Fruit fly (Drosophila melanogaster) whole organism, embryonic: ENCODE measurements around the gene MED28.

ENCODE experiments used
- Adf1 ChIP-seq: fragments of 200-800 bp; sonication (Bioruptor generic); IDR thresholded peaks from 2 replicates; pipeline ENCODE4 v1.3.6; 2022; ENCODE audit warnings: missing biosample characterization, missing genetic modification characterization
- CG10431 ChIP-seq: fragments of 200-800 bp; sonication (Bioruptor generic); optimal IDR thresholded peaks from 3 replicates; lab custom pipeline; 2018; ENCODE audit warnings: missing biosample characterization, mild to moderate bottlenecking, missing genetic modification characterization
- CG13123 ChIP-seq: fragments of 200-800 bp; sonication (Bioruptor generic); optimal IDR thresholded peaks from 2 replicates; lab custom pipeline; 2016; ENCODE audit warnings: missing biosample characterization, missing genetic modification characterization
- CG14710 ChIP-seq: fragments of 200-800 bp; sonication (Bioruptor generic); optimal IDR thresholded peaks from 3 replicates; lab custom pipeline; 2019; ENCODE audit warnings: missing biosample characterization, mild to moderate bottlenecking, missing genetic modification characterization, moderate library complexity
- CG16815 ChIP-seq: fragments of 200-800 bp; sonication (Bioruptor generic); optimal IDR thresholded peaks from 3 replicates; lab custom pipeline; 2017; ENCODE audit warnings: missing biosample characterization, mild to moderate bottlenecking, missing genetic modification characterization
- CG17568 ChIP-seq: fragments of 200-800 bp; sonication (Bioruptor generic); optimal IDR thresholded peaks from 2 replicates; lab custom pipeline; 2018; ENCODE audit warnings: missing biosample characterization, mild to moderate bottlenecking, missing genetic modification characterization, moderate library complexity
- CG18011 ChIP-seq: fragments of 200-800 bp; sonication (Bioruptor generic); optimal IDR thresholded peaks from 2 replicates; lab custom pipeline; 2017; ENCODE audit warnings: missing biosample characterization, missing genetic modification characterization, mild to moderate bottlenecking, moderate library complexity, missing genotype
- CG2120 ChIP-seq: fragments of 200-800 bp; sonication (Bioruptor generic); optimal IDR thresholded peaks from 3 replicates; lab custom pipeline; 2016; ENCODE audit warnings: missing biosample characterization, missing genetic modification characterization
- CG2889 ChIP-seq: fragments of 200-800 bp; sonication (Bioruptor generic); IDR thresholded peaks from 3 replicates; pipeline ENCODE4 v1.3.6; 2022; ENCODE audit warnings: missing biosample characterization, missing genetic modification characterization
- CG31365 ChIP-seq: fragments of 200-800 bp; sonication (Bioruptor generic); optimal IDR thresholded peaks from 2 replicates; lab custom pipeline; 2018; ENCODE audit warnings: missing biosample characterization, mild to moderate bottlenecking, missing genetic modification characterization
- CG33557 ChIP-seq: fragments of 200-800 bp; sonication (Bioruptor generic); optimal IDR thresholded peaks from 2 replicates; lab custom pipeline; 2019; ENCODE audit warnings: missing biosample characterization, mild to moderate bottlenecking, missing genetic modification characterization, moderate library complexity
- CG3838 ChIP-seq: fragments of 200-800 bp; sonication (Bioruptor generic); optimal IDR thresholded peaks from 3 replicates; lab custom pipeline; 2016; ENCODE audit warnings: missing biosample characterization, missing genetic modification characterization
- CG4360 ChIP-seq: fragments of 200-800 bp; sonication (Bioruptor generic); IDR thresholded peaks from 2 replicates; pipeline ENCODE4 v1.3.6; 2022; ENCODE audit warnings: missing biosample characterization, missing genetic modification characterization
- CG4730 ChIP-seq: fragments of 200-800 bp; sonication (Bioruptor generic); IDR thresholded peaks from 2 replicates; pipeline ENCODE4 v1.3.6; 2022; ENCODE audit warnings: missing biosample characterization, missing genetic modification characterization
- CG6175 ChIP-seq: fragments of 200-800 bp; sonication (Bioruptor generic); IDR thresholded peaks from 3 replicates; pipeline ENCODE4 v1.3.6; 2022; ENCODE audit warnings: missing biosample characterization, missing genetic modification characterization
- CG7556 ChIP-seq: fragments of 200-800 bp; sonication (Bioruptor generic); optimal IDR thresholded peaks from 2 replicates; lab custom pipeline; 2017; ENCODE audit warnings: missing biosample characterization, mild to moderate bottlenecking, missing genetic modification characterization
- CG9215 ChIP-seq: fragments of 200-800 bp; sonication (Bioruptor generic); IDR thresholded peaks from 2 replicates; pipeline ENCODE4 v1.3.6; 2022; ENCODE audit warnings: missing biosample characterization, missing genetic modification characterization
- CG9437 ChIP-seq: fragments of 200-800 bp; sonication (Bioruptor generic); optimal IDR thresholded peaks from 2 replicates; lab custom pipeline; 2018; ENCODE audit warnings: missing biosample characterization, mild to moderate bottlenecking, missing genetic modification characterization
- E2f1 ChIP-seq: fragments of 200-800 bp; sonication (Bioruptor generic); IDR thresholded peaks from 2 replicates; pipeline ENCODE4 v1.3.6; 2022; ENCODE audit warnings: missing biosample characterization, missing genetic modification characterization
- Ets97D ChIP-seq: fragments of 200-800 bp; sonication (Bioruptor generic); optimal IDR thresholded peaks from 3 replicates; lab custom pipeline; 2016; ENCODE audit warnings: missing biosample characterization, missing genetic modification characterization
- Hand ChIP-seq: fragments of 200-800 bp; sonication (Bioruptor generic); optimal IDR thresholded peaks from 2 replicates; lab custom pipeline; 2017; ENCODE audit warnings: mild to moderate bottlenecking, missing biosample characterization, missing genetic modification reagents, missing genetic modification characterization
- Hr78 ChIP-seq, 2 experiments: fragments of 200-800 bp in 1 of 2; fragments of >200 bp in 1 of 2; sonication (Bioruptor generic) in 1 of 2; optimal IDR thresholded peaks; 2 replicates each; lab custom pipeline; 2017 to 2019; ENCODE audit warnings: missing biosample characterization in 2 of 2, missing genetic modification characterization in 2 of 2, mild to moderate bottlenecking in 1 of 2, moderate library complexity in 1 of 2
- Oli ChIP-seq: fragments of 200-800 bp; sonication (Bioruptor generic); optimal IDR thresholded peaks from 2 replicates; lab custom pipeline; 2018; ENCODE audit warnings: missing biosample characterization, mild to moderate bottlenecking, missing genetic modification characterization, moderate library complexity
- Optix ChIP-seq: fragments of 200-800 bp; sonication (Bioruptor generic); IDR thresholded peaks from 3 replicates; pipeline ENCODE4 v1.3.6; 2022; ENCODE audit warnings: missing biosample characterization, missing genetic modification characterization
- TFAM ChIP-seq: fragments of 200-800 bp; sonication (Bioruptor generic); optimal IDR thresholded peaks from 2 replicates; lab custom pipeline; 2017; ENCODE audit warnings: missing biosample characterization, missing genetic modification characterization, inconsistent platforms
- YL-1 ChIP-seq: fragments of 200-800 bp; sonication (Bioruptor generic); optimal IDR thresholded peaks from 3 replicates; lab custom pipeline; 2017; ENCODE audit warnings: missing biosample characterization, mild to moderate bottlenecking, missing genetic modification characterization
- ab ChIP-seq: fragments of 200-800 bp; sonication (Bioruptor generic); optimal IDR thresholded peaks from 2 replicates; lab custom pipeline; 2016; ENCODE audit warnings: missing biosample characterization, missing genetic modification characterization
- ap ChIP-seq: fragments of 200-800 bp; sonication (Bioruptor generic); IDR thresholded peaks from 2 replicates; pipeline ENCODE4 v1.3.6; 2022; ENCODE audit warnings: missing biosample characterization, missing genetic modification characterization
- br ChIP-seq: fragments of >200 bp; optimal IDR thresholded peaks from 2 replicates; lab custom pipeline; 2017
- bsh ChIP-seq, 2 experiments: fragments of 200-800 bp; sonication (Bioruptor generic); optimal IDR thresholded peaks; 2 replicates each; lab custom pipeline; 2017 to 2018; ENCODE audit warnings: mild to moderate bottlenecking in 2 of 2, missing biosample characterization in 2 of 2, missing genetic modification characterization in 2 of 2, moderate library complexity in 1 of 2
- caup ChIP-seq: fragments of 200-800 bp; sonication (Bioruptor generic); optimal IDR thresholded peaks from 3 replicates; lab custom pipeline; 2017; ENCODE audit warnings: missing biosample characterization, mild to moderate bottlenecking, missing genetic modification characterization, moderate library complexity; ENCODE audit not compliant: severe bottlenecking
- chn ChIP-seq: fragments of 200-800 bp; sonication (Bioruptor generic); optimal IDR thresholded peaks from 2 replicates; lab custom pipeline; 2016; ENCODE audit warnings: missing biosample characterization, missing genetic modification characterization
- corto ChIP-seq: fragments of 200-800 bp; sonication (Bioruptor generic); optimal IDR thresholded peaks from 2 replicates; lab custom pipeline; 2016; ENCODE audit warnings: missing biosample characterization, mild to moderate bottlenecking, missing genetic modification characterization, moderate library complexity
- crc ChIP-seq: fragments of 200-800 bp; sonication (Bioruptor generic); optimal IDR thresholded peaks from 2 replicates; lab custom pipeline; 2016; ENCODE audit warnings: missing biosample characterization, missing genetic modification characterization
- crp ChIP-seq, 2 experiments: fragments of 200-800 bp; sonication (Bioruptor generic); optimal IDR thresholded peaks; 2 replicates in 1 of 2; 3 replicates in 1 of 2; lab custom pipeline; 2017; ENCODE audit warnings: missing biosample characterization in 2 of 2, missing genetic modification characterization in 2 of 2, mild to moderate bottlenecking in 1 of 2, moderate library complexity in 1 of 2
- emc ChIP-seq: fragments of 200-800 bp; sonication (Bioruptor generic); optimal IDR thresholded peaks from 2 replicates; lab custom pipeline; 2016; ENCODE audit warnings: missing biosample characterization, missing genetic modification characterization
- fu2 ChIP-seq: fragments of 200-800 bp; sonication (Bioruptor generic); optimal IDR thresholded peaks from 2 replicates; lab custom pipeline; 2016; ENCODE audit warnings: missing biosample characterization, missing genetic modification characterization
- hbn ChIP-seq: fragments of 200-800 bp; sonication (Bioruptor generic); IDR thresholded peaks from 2 replicates; pipeline ENCODE4 v1.3.6; 2022; ENCODE audit warnings: missing biosample characterization, missing genetic modification characterization; ENCODE audit not compliant: partially characterized antibody
- luna ChIP-seq: fragments of 200-800 bp; sonication (Bioruptor generic); optimal IDR thresholded peaks from 2 replicates; lab custom pipeline; 2016; ENCODE audit warnings: missing biosample characterization, missing genetic modification characterization
- nerfin-1 ChIP-seq: fragments of 200-800 bp; sonication (Bioruptor generic); optimal IDR thresholded peaks from 3 replicates; lab custom pipeline; 2019; ENCODE audit warnings: missing biosample characterization, mild to moderate bottlenecking, missing genetic modification characterization, moderate library complexity
- nmo ChIP-seq: fragments of 200-800 bp; sonication (Bioruptor generic); optimal IDR thresholded peaks from 2 replicates; lab custom pipeline; 2018; ENCODE audit warnings: missing biosample characterization, mild to moderate bottlenecking, missing genetic modification characterization, moderate library complexity
- p53 ChIP-seq: fragments of 200-800 bp; sonication (Bioruptor generic); optimal IDR thresholded peaks from 2 replicates; lab custom pipeline; 2016; ENCODE audit warnings: missing biosample characterization, missing genetic modification characterization
- peb ChIP-seq: fragments of 200-800 bp; sonication (Bioruptor generic); IDR thresholded peaks from 2 replicates; pipeline ENCODE4 v1.3.6; 2022; ENCODE audit warnings: missing biosample characterization, missing genetic modification characterization
- pfk ChIP-seq: fragments of 200-800 bp; sonication (Bioruptor generic); optimal IDR thresholded peaks from 2 replicates; lab custom pipeline; 2018; ENCODE audit warnings: missing biosample characterization, mild to moderate bottlenecking, missing genetic modification characterization, moderate library complexity
- pho ChIP-seq: fragments of 200-800 bp; sonication (Bioruptor generic); optimal IDR thresholded peaks from 2 replicates; lab custom pipeline; 2016; ENCODE audit warnings: missing biosample characterization, missing genetic modification characterization
- pzg ChIP-seq: fragments of 200-800 bp; sonication (Bioruptor generic); optimal IDR thresholded peaks from 3 replicates; lab custom pipeline; 2018; ENCODE audit warnings: missing biosample characterization, mild to moderate bottlenecking, missing genetic modification characterization, moderate library complexity
- rib ChIP-seq: fragments of 200-800 bp; sonication (Bioruptor generic); IDR thresholded peaks from 2 replicates; pipeline ENCODE4 v1.3.6; 2022; ENCODE audit warnings: missing biosample characterization, missing genetic modification characterization
- salm ChIP-seq: fragments of 200-800 bp; sonication (Bioruptor generic); optimal IDR thresholded peaks from 2 replicates; lab custom pipeline; 2018; ENCODE audit warnings: missing biosample characterization, mild to moderate bottlenecking, missing genetic modification characterization
- twi ChIP-seq: fragments of 200-800 bp; optimal IDR thresholded peaks from 2 replicates; lab custom pipeline; 2019; ENCODE audit warnings: missing biosample characterization, mild to moderate bottlenecking, missing genetic modification characterization, moderate library complexity
- unc-4 ChIP-seq: fragments of 200-800 bp; sonication (Bioruptor generic); IDR thresholded peaks from 2 replicates; pipeline ENCODE4 v1.3.6; 2022; ENCODE audit warnings: missing biosample characterization, missing genetic modification characterization; ENCODE audit not compliant: partially characterized antibody

MED28 gene

dm6 chr3R:25453150-25453680 is 23.6 kb upstream of the MED28 start (continued):
- TF ChIP-seq Hand (GFP tag; lab: Kevin White, UChicago) (peak; percentile 43), ap (GFP tag; lab: Robert Waterston, UW) (no peak), twi (peak; percentile 25), CG6175 (no peak), hbn (no peak), CG2120 (GFP tag; lab: Kevin White, UChicago) (peak; percentile 33), caup (GFP tag; lab: Kevin White, UChicago) (peak; percentile 56), luna (GFP tag; lab: Kevin White, UChicago) (no peak), CG16815 (GFP tag; lab: Kevin White, UChicago) (no peak), Oli (peak; percentile 18), CG17568 (GFP tag; lab: Kevin White, UChicago) (peak; percentile 86), TFAM (GFP tag; lab: Kevin White, UChicago) (peak; percentile 33), unc-4 (no peak), CG2889 (GFP tag; lab: Robert Waterston, UW) (no peak), peb (no peak), Hr78 (GFP tag; optimal IDR thresholded peaks at IDR 0.05; lab: Kevin White, UChicago) (peak in 1 of 2 experiments; percentile 32), emc (GFP tag; lab: Kevin White, UChicago) (no peak), nmo (no peak), YL-1 (GFP tag; lab: Kevin White, UChicago) (peak; percentile 25), br (no peak), CG4730 (GFP tag; lab: Robert Waterston, UW) (no peak), CG9215 (GFP tag; lab: Robert Waterston, UW) (no peak), E2f1 (GFP tag; lab: Robert Waterston, UW) (peak; percentile 10; the same call in 1 of the 2 replicates), CG4360 (no peak), CG33557 (GFP tag; lab: Kevin White, UChicago) (peak; percentile 83), bsh (GFP tag; optimal IDR thresholded peaks at IDR 0.05; lab: Kevin White, UChicago) (peak in 1 of 2 experiments; percentile 11), chn (GFP tag; lab: Kevin White, UChicago) (no peak), CG7556 (GFP tag; lab: Kevin White, UChicago) (peak; percentile 73), Optix (GFP tag; lab: Robert Waterston, UW) (no peak), CG14710 (tag; lab: Kevin White, UChicago) (peak; percentile 68), pfk (GFP tag; lab: Kevin White, UChicago) (peak; percentile 6), salm (peak; percentile 65), p53 (GFP tag; lab: Kevin White, UChicago) (no peak), ab (GFP tag; lab: Kevin White, UChicago) (no peak), Adf1 (GFP tag; lab: Robert Waterston, UW) (no peak), CG18011 (GFP tag; lab: Kevin White, UChicago) (peak; percentile 23), Ets97D (GFP tag; lab: Kevin White, UChicago) (no peak), pzg (GFP tag; lab: Kevin White, UChicago) (no peak), pho (GFP tag; lab: Kevin White, UChicago) (no peak), corto (GFP tag; lab: Kevin White, UChicago) (no peak), CG3838 (GFP tag; lab: Kevin White, UChicago) (peak; percentile 24), CG10431 (peak; percentile 28), CG9437 (GFP tag; lab: Kevin White, UChicago) (peak; percentile 14), crp (GFP tag; optimal IDR thresholded peaks at IDR 0.05; lab: Kevin White, UChicago) (no peak), nerfin-1 (no peak), CG31365 (no peak), crc (GFP tag; lab: Kevin White, UChicago) (no peak), fu2 (GFP tag; lab: Kevin White, UChicago) (no peak), CG13123 (GFP tag; lab: Kevin White, UChicago) (peak; percentile 19), rib (GFP tag; lab: Robert Waterston, UW) (no peak)
